Worm (Caenorhabditis elegans): ENCODE data around the gene R05H10.1.

R05H10.1 gene

DNA sequence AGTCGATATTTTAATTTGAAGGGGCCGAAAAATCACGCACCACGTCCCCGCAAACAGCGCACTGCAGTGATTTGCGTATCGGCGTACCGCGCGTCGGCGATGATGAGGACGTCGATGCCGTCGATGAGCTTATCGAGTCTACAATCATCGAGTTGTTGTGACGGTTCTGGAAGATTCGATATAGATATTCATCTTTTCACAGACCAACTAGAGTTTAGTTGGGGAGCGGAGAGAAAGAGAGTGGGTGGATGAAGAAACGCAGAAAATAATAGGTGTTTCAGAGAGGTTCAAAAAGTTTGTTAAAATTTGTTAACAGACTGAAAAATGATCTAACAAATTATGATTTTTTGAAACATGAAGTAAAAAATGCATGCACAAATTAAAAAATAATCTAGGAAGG lies 33.2 kb upstream of the R05H10.1 start, which contains the start of gene nhr-61:
TSS of gene nhr-61 (minus strand) at position 168 of the 400 bp plus-strand sequence.
- no peak for TF ChIP-seq tbp1 (GFP tag; optimal IDR thresholded peaks at IDR 0.05)
- no peak for TF ChIP-seq ceh-27 (GFP tag; optimal IDR thresholded peaks at IDR 0.05)
- TF ChIP-seq Y53F4B.3 (GFP tag; IDR thresholded peaks at IDR 0.05) = no peak
- no peak for TF ChIP-seq madf-3 (GFP tag; IDR thresholded peaks at IDR 0.05)
- TF ChIP-seq hsf-1 (GFP tag; IDR thresholded peaks at IDR 0.05) = no peak
- no peak for TF ChIP-seq ztf-25 (GFP tag; IDR thresholded peaks at IDR 0.05)
- no peak for TF ChIP-seq Y67H2A.10 (GFP tag; conservative IDR thresholded peaks at IDR 0.05)
- TF ChIP-seq lin-35 (GFP tag; optimal IDR thresholded peaks at IDR 0.05) = no peak
- no peak for TF ChIP-seq F49E8.2 (tag; optimal IDR thresholded peaks at IDR 0.05; ENCODE audit: insufficient read depth)
- no peak for TF ChIP-seq nhr-27 (tag; optimal IDR thresholded peaks at IDR 0.05)
- TF ChIP-seq hrde-1 (tag; optimal IDR thresholded peaks at IDR 0.05; ENCODE audit: borderline replicate concordance) = no peak
- no peak for TF ChIP-seq cebp-2 (GFP tag; IDR thresholded peaks at IDR 0.05)
- TF ChIP-seq ZK185.1 (tag; optimal IDR thresholded peaks at IDR 0.05; ENCODE audit: poor library complexity, severe bottlenecking) = no peak

DNA sequence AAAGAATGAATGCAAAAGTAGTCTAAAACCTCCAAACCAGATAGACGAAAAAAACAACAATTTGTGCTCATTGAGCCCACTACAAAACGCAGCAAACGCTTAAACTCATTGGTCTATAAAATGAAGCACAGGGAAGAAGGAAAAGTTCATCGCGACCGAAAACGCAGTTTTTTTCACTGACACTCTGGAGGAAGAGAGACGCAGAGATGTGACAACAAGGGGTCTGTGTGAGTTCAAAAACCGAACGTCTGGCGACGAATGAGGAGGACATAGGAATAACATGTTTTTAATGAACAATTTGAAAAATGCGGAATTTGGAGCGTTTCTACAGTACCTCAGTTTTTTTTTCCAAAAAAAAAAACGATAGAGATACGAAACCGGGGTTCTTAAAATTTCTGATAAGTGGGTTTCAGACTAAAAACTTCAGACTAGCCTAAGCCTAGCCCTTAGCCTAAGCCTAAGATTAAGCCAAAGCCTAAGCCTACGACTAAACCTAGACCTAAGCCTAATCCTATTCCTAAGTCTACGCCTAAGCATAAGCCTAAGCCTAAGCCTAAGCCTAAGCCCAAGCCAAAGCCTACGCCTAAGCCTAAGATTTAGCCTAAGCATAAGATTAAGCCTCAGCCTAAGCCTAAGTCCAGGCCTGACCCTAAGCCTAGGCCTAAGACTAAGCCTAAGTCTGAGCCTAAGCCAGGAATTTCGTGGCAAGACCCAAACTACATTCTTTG lies 32.2 kb upstream of the R05H10.1 start:
- TF ChIP-seq mel-28 (tag; optimal IDR thresholded peaks at IDR 0.05; ENCODE audit: borderline replicate concordance) (no peak), B0336.3 (GFP tag; IDR thresholded peaks at IDR 0.05) (no peak), dox-1 (GFP tag; IDR thresholded peaks at IDR 0.05) (no peak), nhr-80 (tag; optimal IDR thresholded peaks at IDR 0.05) (peak; percentile 32), hmg-1.2 (GFP tag; IDR thresholded peaks at IDR 0.05) (peak; percentile 25; the same call in 1 of the 2 replicates)

- TF ChIP-seq Y67H2A.10 (GFP tag; conservative IDR thresholded peaks at IDR 0.05) = no peak
- peak; percentile 16 for TF ChIP-seq nhr-80 (tag; optimal IDR thresholded peaks at IDR 0.05)
These were observed 31.2 kb upstream of the R05H10.1 start for ce11 chrII:14820460-14820859.

ce11 chrII:14822419-14822818 lies 29.2 kb upstream of the R05H10.1 start:
- TF ChIP-seq egl-44 (GFP tag; IDR thresholded peaks at IDR 0.05) = no peak
- TF ChIP-seq tlf-1 (GFP tag; optimal IDR thresholded peaks at IDR 0.05) = no peak
- TF ChIP-seq lin-40 (tag; optimal IDR thresholded peaks at IDR 0.05) = peak; percentile 74
- TF ChIP-seq attf-6 (GFP tag; IDR thresholded peaks at IDR 0.05) = no peak
- 0 out of 2 replicates have a peak, but pooled peaks have one; percentile 39 for TF ChIP-seq pbrm-1 (GFP tag; IDR thresholded peaks at IDR 0.05)
- TF ChIP-seq die-1 (tag; optimal IDR thresholded peaks at IDR 0.05) = no peak
- no peak for TF ChIP-seq ztf-28 (GFP tag; IDR thresholded peaks at IDR 0.05)
- TF ChIP-seq zfh-2 (GFP tag; conservative IDR thresholded peaks at IDR 0.05) = 0 out of 2 replicates have a peak, but pooled peaks have one; percentile 30
- no peak for TF ChIP-seq D2030.7 (GFP tag; IDR thresholded peaks at IDR 0.05)
- no peak for TF ChIP-seq snpc-4 (GFP tag; optimal IDR thresholded peaks at IDR 0.05)
- peak in 3 of 4 experiments; percentile 18 to 56 (median 20) for TF ChIP-seq snpc-4 (tag; optimal IDR thresholded peaks at IDR 0.05)
- TF ChIP-seq gei-17 (GFP tag; optimal IDR thresholded peaks at IDR 0.05) = no peak
- peak; percentile 14 for TF ChIP-seq ztf-22 (GFP tag; optimal IDR thresholded peaks at IDR 0.05)
- 0 out of 2 replicates have a peak, but pooled peaks have one; percentile 33 for TF ChIP-seq Y56A3A.18 (GFP tag; IDR thresholded peaks at IDR 0.05)
- no peak for TF ChIP-seq lin-54 (GFP tag; optimal IDR thresholded peaks at IDR 0.05)
- no peak for TF ChIP-seq nhr-27 (tag; optimal IDR thresholded peaks at IDR 0.05)
- TF ChIP-seq tbx-9 (tag; optimal IDR thresholded peaks at IDR 0.05; ENCODE audit: borderline replicate concordance) = no peak
- 0 out of 2 replicates have a peak, but pooled peaks have one; percentile 18 for TF ChIP-seq B0336.3 (GFP tag; IDR thresholded peaks at IDR 0.05)
- TF ChIP-seq nhr-120 (GFP tag; IDR thresholded peaks at IDR 0.05) = no peak
- TF ChIP-seq bed-1 (GFP tag; IDR thresholded peaks at IDR 0.05) = no peak
- no peak for TF ChIP-seq dpl-1 (GFP tag; optimal IDR thresholded peaks at IDR 0.05)
- no peak for TF ChIP-seq ceh-79 (tag; optimal IDR thresholded peaks at IDR 0.05)
- TF ChIP-seq nhr-80 (tag; optimal IDR thresholded peaks at IDR 0.05) = peak; percentile 92
- no peak for TF ChIP-seq efl-1 (GFP tag; optimal IDR thresholded peaks at IDR 0.05)
- TF ChIP-seq attf-5 (GFP tag; optimal IDR thresholded peaks at IDR 0.05) = peak; percentile 57
- no peak for TF ChIP-seq nhr-90 (tag; optimal IDR thresholded peaks at IDR 0.05)
- TF ChIP-seq Y95B8A.8 (GFP tag; IDR thresholded peaks at IDR 0.05) = no peak
